Fruit fly (Drosophila melanogaster) whole organism, pupa: ENCODE data around the gene Not10.

ENCODE experiments used
- CG14655 ChIP-seq: fragments of 200-800 bp; sonication (Bioruptor generic); optimal IDR thresholded peaks from 3 replicates; lab custom pipeline; 2017; ENCODE audit warnings: mild to moderate bottlenecking, missing biosample characterization, missing genetic modification reagents, missing genetic modification characterization
- CG4496 ChIP-seq: fragments of 200-800 bp; sonication (Bioruptor generic); IDR thresholded peaks from 3 replicates; pipeline ENCODE4 v1.3.6; 2022; ENCODE audit warnings: missing biosample characterization, missing genetic modification characterization
- CG8301 ChIP-seq: fragments of 200-800 bp; sonication (Bioruptor generic); optimal IDR thresholded peaks from 2 replicates; lab custom pipeline; 2018; ENCODE audit warnings: missing biosample characterization, mild to moderate bottlenecking, missing genetic modification characterization
- Ets98B ChIP-seq: fragments of 200-800 bp; sonication (Bioruptor generic); IDR thresholded peaks from 2 replicates; pipeline ENCODE4 v1.3.6; 2022; ENCODE audit warnings: missing biosample characterization, missing genetic modification characterization
- Pif1B ChIP-seq: fragments of 200-800 bp; sonication (Bioruptor generic); optimal IDR thresholded peaks from 3 replicates; lab custom pipeline; 2016; ENCODE audit warnings: missing biosample characterization, missing genetic modification characterization
- rn ChIP-seq: fragments of 200-800 bp; sonication (Bioruptor generic); IDR thresholded peaks from 2 replicates; pipeline ENCODE4 v1.3.6; 2022; ENCODE audit warnings: missing biosample characterization, missing genetic modification characterization

DNA sequence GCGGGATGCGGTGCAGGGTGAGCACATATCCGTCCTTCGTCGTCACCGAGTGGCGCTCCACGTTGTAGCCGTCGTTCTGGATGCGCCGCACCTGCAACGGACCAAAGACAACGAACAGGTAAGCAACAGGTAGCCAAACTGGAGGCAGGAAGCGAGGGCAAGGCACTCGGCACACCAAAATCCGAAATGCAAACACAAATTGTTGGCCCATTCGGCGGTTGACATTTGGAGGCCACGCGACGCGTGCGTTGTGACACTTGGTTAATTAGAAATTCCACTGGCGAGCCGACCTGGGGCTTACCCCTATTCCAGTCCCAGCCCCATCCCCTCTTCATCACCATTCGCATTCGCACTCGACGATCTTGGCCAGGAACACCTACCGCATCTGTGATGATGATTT, 11.2 kb downstream of the Not10 start:
- TF ChIP-seq rn (GFP tag; lab: Robert Waterston, UW) (no peak), Ets98B (GFP tag; lab: Robert Waterston, UW) (no peak), Pif1B (GFP tag; lab: Kevin White, UChicago) (no peak), CG8301 (no peak), CG14655 (GFP tag; lab: Kevin White, UChicago) (no peak), CG4496 (GFP tag; lab: Robert Waterston, UW) (no peak)
